Worm (Caenorhabditis elegans) whole organism, L2 larva: Measurements from ENCODE around the gene srx-42.

Experiments used
- R02D3.7 ChIP-seq: fragments of 150-350 bp; optimal IDR thresholded peaks from 2 replicates; lab custom pipeline; 2014; ENCODE audit warnings: missing biosample characterization, missing genetic modification characterization
- ZK546.5 ChIP-seq: sonication (generic microtip); optimal IDR thresholded peaks from 2 replicates; lab custom pipeline; 2017; ENCODE audit warnings: missing biosample characterization, missing genetic modification characterization
- aly-2 ChIP-seq: fragments of 150-350 bp; optimal IDR thresholded peaks from 2 replicates; lab custom pipeline; 2014; ENCODE audit warnings: missing biosample characterization, missing genetic modification characterization
- ama-1 ChIP-seq: fragments of 150-350 bp; optimal IDR thresholded peaks from 2 replicates; lab custom pipeline; 2018; ENCODE audit warnings: inconsistent platforms
- dmd-4 ChIP-seq: sonication (generic microtip); optimal IDR thresholded peaks from 2 replicates; lab custom pipeline; 2017; ENCODE audit warnings: missing biosample characterization, missing genetic modification characterization
- elt-3 ChIP-seq: sonication (generic microtip); optimal IDR thresholded peaks from 2 replicates; lab custom pipeline; 2017; ENCODE audit warnings: missing biosample characterization, missing genetic modification characterization
- lin-13 ChIP-seq: fragments of 150-350 bp; optimal IDR thresholded peaks from 2 replicates; lab custom pipeline; 2014; ENCODE audit warnings: missing biosample characterization, missing genetic modification reagents, missing genetic modification characterization
- mdl-1 ChIP-seq, 2 experiments: fragments of 150-350 bp in 1 of 2; sonication (generic microtip) in 1 of 2; optimal IDR thresholded peaks; 2 replicates each; lab custom pipeline; 2017; ENCODE audit warnings: missing biosample characterization in 2 of 2, missing genetic modification characterization in 2 of 2
- nhr-12 ChIP-seq: fragments of 150-350 bp; optimal IDR thresholded peaks from 2 replicates; lab custom pipeline; 2014; ENCODE audit warnings: missing biosample characterization, missing genetic modification characterization
- nhr-25 ChIP-seq: fragments of 150-350 bp; sonication (generic microtip); optimal IDR thresholded peaks from 3 replicates; lab custom pipeline; 2014; ENCODE audit warnings: missing biosample characterization, missing genetic modification characterization
- snpc-4 ChIP-seq: fragments of 150-350 bp; optimal IDR thresholded peaks from 2 replicates; lab custom pipeline; 2014; ENCODE audit warnings: missing biosample characterization, missing genetic modification characterization
- unc-62 ChIP-seq: fragments of 150-350 bp; optimal IDR thresholded peaks from 2 replicates; lab custom pipeline; 2014; ENCODE audit warnings: missing biosample characterization, missing genetic modification reagents, missing genetic modification characterization

ce11 chrV:13899213-13899612 is 21.6 kb upstream of the srx-42 start, which contains the start of gene oac-3:
- TF ChIP-seq aly-2 (tag; lab: Kevin White, UChicago) (no peak), nhr-25 (tag; lab: Kevin White, UChicago) (no peak), unc-62 (no peak), lin-13 (GFP tag; lab: Kevin White, UChicago) (no peak), R02D3.7 (tag; lab: Kevin White, UChicago) (no peak), snpc-4 (no peak), ZK546.5 (no peak), dmd-4 (tag; lab: Kevin White, UChicago) (no peak), nhr-12 (tag; lab: Kevin White, UChicago) (no peak), elt-3 (no peak), ama-1 (lab: Kevin White, UChicago) (no peak), mdl-1 (tag; optimal IDR thresholded peaks at IDR 0.05; lab: Kevin White, UChicago) (no peak)
